Worm (Caenorhabditis elegans) whole organism, midembryonic: ENCODE results near the gene F53G2.2.

Source experiments
- T22C8.4 ChIP-seq: fragments of 200-800 bp; sonication (Bioruptor generic); IDR thresholded peaks from 2 replicates; pipeline ENCODE4 v1.3.6; 2022; ENCODE audit warnings: missing genetic modification characterization, missing compliant biosample characterization
- cog-1 ChIP-seq: sonication (generic microtip); optimal IDR thresholded peaks from 2 replicates; lab custom pipeline; 2016; ENCODE audit warnings: missing genetic modification characterization, missing compliant biosample characterization
- flt-1 ChIP-seq: fragments of 200-800 bp; sonication (Bioruptor generic); IDR thresholded peaks from 2 replicates; pipeline ENCODE4 v1.3.6; 2022; ENCODE audit warnings: missing genetic modification characterization, missing compliant biosample characterization
- klf-2 ChIP-seq: fragments of 200-800 bp; sonication (Bioruptor generic); conservative IDR thresholded peaks from 2 replicates; pipeline ENCODE4 v1.3.6; 2022; ENCODE audit warnings: missing genetic modification reagents, missing genetic modification characterization, missing compliant biosample characterization
- med-1 ChIP-seq: sonication (generic microtip); optimal IDR thresholded peaks from 2 replicates; lab custom pipeline; 2017; ENCODE audit warnings: missing genetic modification characterization, mild to moderate bottlenecking, missing compliant biosample characterization, antibody characterized with exemption, missing genetic modification reagents; ENCODE audit not compliant: insufficient read depth
- ztf-23 ChIP-seq: fragments of 200-800 bp; sonication (Bioruptor generic); IDR thresholded peaks from 2 replicates; pipeline ENCODE4 v1.3.6; 2022; ENCODE audit warnings: missing genetic modification reagents, missing genetic modification characterization, missing compliant biosample characterization

DNA sequence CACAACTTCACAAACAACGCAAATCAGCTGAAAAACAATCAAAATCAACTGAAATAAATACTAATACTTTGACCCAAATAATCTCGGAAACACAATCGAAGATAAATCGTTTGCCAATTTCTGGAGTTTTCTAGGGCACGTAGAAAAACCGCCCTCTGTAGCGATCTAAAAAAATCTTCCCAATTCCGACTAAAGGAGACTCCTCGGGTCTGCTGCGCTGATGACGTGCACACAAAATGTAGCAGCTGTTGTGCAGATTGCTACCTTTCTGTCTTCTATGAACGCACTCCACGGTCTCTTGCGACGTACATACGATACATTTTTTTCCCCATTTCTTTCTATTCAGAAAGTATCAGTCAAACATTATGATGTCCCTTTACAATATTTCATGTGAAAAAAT, 6.7 kb downstream of the F53G2.2 start, which contains the start of gene F53G2.1:
- TF ChIP-seq med-1 (GFP tag; lab: Kevin White, UChicago): no peak
- no peak for TF ChIP-seq ztf-23 (GFP tag; lab: Robert Waterston, UW)
- no peak for TF ChIP-seq T22C8.4 (GFP tag; lab: Robert Waterston, UW)
- no peak for TF ChIP-seq klf-2
- no peak for TF ChIP-seq flt-1
- no peak for TF ChIP-seq cog-1 (tag; lab: Kevin White, UChicago)
